Worm (Caenorhabditis elegans) whole organism, young adult: ENCODE data around the gene C48B4.10.

Experiments used
- B0019.2 ChIP-seq: fragments of 200-800 bp; sonication (Bioruptor generic); conservative IDR thresholded peaks from 2 replicates; pipeline ENCODE4 v1.3.6; 2022; ENCODE audit warnings: missing genetic modification reagents, missing genetic modification characterization, missing compliant biosample characterization
- C17E4.6 ChIP-seq: fragments of 200-800 bp; sonication (Bioruptor generic); IDR thresholded peaks from 2 replicates; pipeline ENCODE4 v1.3.6; 2022; ENCODE audit warnings: missing genetic modification reagents, missing genetic modification characterization, missing compliant biosample characterization
- F57C9.4 ChIP-seq: sonication (generic microtip); optimal IDR thresholded peaks from 2 replicates; lab custom pipeline; 2017; ENCODE audit warnings: mild to moderate bottlenecking, missing genetic modification characterization, missing compliant biosample characterization
- K12H6.12 ChIP-seq: fragments of 200-800 bp; sonication (Bioruptor generic); optimal IDR thresholded peaks from 2 replicates; lab custom pipeline; 2018; ENCODE audit warnings: mild to moderate bottlenecking, missing genetic modification characterization, missing compliant biosample characterization
- T07F8.4 ChIP-seq: sonication (generic microtip); optimal IDR thresholded peaks from 2 replicates; lab custom pipeline; 2016; ENCODE audit warnings: mild to moderate bottlenecking, missing genetic modification characterization, moderate library complexity, missing compliant biosample characterization
- T26A5.8 ChIP-seq: sonication (generic microtip); optimal IDR thresholded peaks from 2 replicates; lab custom pipeline; 2016; ENCODE audit warnings: missing genetic modification characterization, missing compliant biosample characterization
- Y53F4B.3 ChIP-seq: fragments of 200-800 bp; sonication (Bioruptor generic); IDR thresholded peaks from 2 replicates; pipeline ENCODE4 v1.3.6; 2022; ENCODE audit warnings: missing genetic modification reagents, missing genetic modification characterization, missing compliant biosample characterization
- Y67H2A.10 ChIP-seq: fragments of 200-800 bp; sonication (Bioruptor generic); conservative IDR thresholded peaks from 2 replicates; pipeline ENCODE4 v1.3.6; 2022; ENCODE audit warnings: missing genetic modification reagents, missing genetic modification characterization, missing compliant biosample characterization
- Y79H2A.3 ChIP-seq: fragments of 200-800 bp; sonication (Bioruptor generic); conservative IDR thresholded peaks from 2 replicates; pipeline ENCODE4 v1.3.6; 2022; ENCODE audit warnings: missing genetic modification reagents, missing genetic modification characterization, missing compliant biosample characterization
- athp-1 ChIP-seq: sonication (generic microtip); optimal IDR thresholded peaks from 2 replicates; lab custom pipeline; 2017; ENCODE audit warnings: mild to moderate bottlenecking, missing genetic modification characterization, missing compliant biosample characterization
- attf-6 ChIP-seq: fragments of 200-800 bp; sonication (Bioruptor generic); IDR thresholded peaks from 2 replicates; pipeline ENCODE4 v1.3.6; 2022; ENCODE audit warnings: missing genetic modification reagents, missing genetic modification characterization, missing compliant biosample characterization
- ccch-3 ChIP-seq: fragments of 200-800 bp; sonication (Bioruptor generic); optimal IDR thresholded peaks from 2 replicates; lab custom pipeline; 2018; ENCODE audit warnings: mild to moderate bottlenecking, missing genetic modification characterization, missing compliant biosample characterization
- cebp-1 ChIP-seq, 2 experiments: fragments of 200-800 bp in 1 of 2; sonication (Bioruptor generic) in 1 of 2; sonication (generic microtip) in 1 of 2; IDR thresholded peaks in 1 of 2; optimal IDR thresholded peaks in 1 of 2; 2 replicates each; pipeline versions ENCODE4 v1.3.6 to Lab custom; 2017 to 2022; ENCODE audit warnings: missing compliant biosample characterization in 2 of 2, missing genetic modification characterization in 2 of 2, mild to moderate bottlenecking in 1 of 2, missing genetic modification reagents in 1 of 2, moderate library complexity in 1 of 2
- cebp-2 ChIP-seq: fragments of 200-800 bp; sonication (Bioruptor generic); IDR thresholded peaks from 2 replicates; pipeline ENCODE4 v1.3.6; 2022; ENCODE audit warnings: missing genetic modification characterization, missing compliant biosample characterization
- ceh-79 ChIP-seq: sonication (generic microtip); optimal IDR thresholded peaks from 2 replicates; lab custom pipeline; 2017; ENCODE audit warnings: mild to moderate bottlenecking, missing genetic modification characterization, missing compliant biosample characterization
- chd-7 ChIP-seq: sonication (generic microtip); optimal IDR thresholded peaks from 2 replicates; lab custom pipeline; 2016; ENCODE audit warnings: mild to moderate bottlenecking, missing genetic modification characterization, moderate library complexity, missing compliant biosample characterization
- dox-1 ChIP-seq: fragments of 200-800 bp; sonication (Bioruptor generic); IDR thresholded peaks from 2 replicates; pipeline ENCODE4 v1.3.6; 2022; ENCODE audit warnings: missing genetic modification reagents, missing genetic modification characterization, missing compliant biosample characterization
- dpff-1 ChIP-seq: sonication (generic microtip); optimal IDR thresholded peaks from 2 replicates; lab custom pipeline; 2017; ENCODE audit warnings: mild to moderate bottlenecking, missing genetic modification characterization, missing compliant biosample characterization
- efl-1 ChIP-seq: fragments of 150-350 bp; optimal IDR thresholded peaks from 2 replicates; lab custom pipeline; 2014; ENCODE audit warnings: missing biosample characterization, missing genetic modification reagents, missing genetic modification characterization
- egl-18 ChIP-seq: fragments of 200-800 bp; sonication (Bioruptor generic); IDR thresholded peaks from 2 replicates; pipeline ENCODE4 v1.3.6; 2022; ENCODE audit warnings: missing genetic modification reagents, missing genetic modification characterization, missing compliant biosample characterization
- egl-44 ChIP-seq: fragments of 200-800 bp; sonication (Bioruptor generic); IDR thresholded peaks from 2 replicates; pipeline ENCODE4 v1.3.6; 2022; ENCODE audit warnings: missing genetic modification reagents, missing genetic modification characterization, missing compliant biosample characterization
- ekl-4 ChIP-seq: fragments of 200-800 bp; sonication (Bioruptor generic); IDR thresholded peaks from 2 replicates; pipeline ENCODE4 v1.3.6; 2022; ENCODE audit warnings: missing genetic modification reagents, missing genetic modification characterization, missing compliant biosample characterization
- hmg-20 ChIP-seq: fragments of 200-800 bp; sonication (Bioruptor generic); IDR thresholded peaks from 2 replicates; pipeline ENCODE4 v1.3.6; 2022; ENCODE audit warnings: missing genetic modification reagents, missing genetic modification characterization, missing compliant biosample characterization
- hsf-1 ChIP-seq: fragments of 200-800 bp; sonication (Bioruptor generic); IDR thresholded peaks from 2 replicates; pipeline ENCODE4 v1.3.6; 2022; ENCODE audit warnings: missing genetic modification reagents, missing genetic modification characterization, missing compliant biosample characterization
- lin-26 ChIP-seq: fragments of 200-800 bp; sonication (Bioruptor generic); IDR thresholded peaks from 2 replicates; pipeline ENCODE4 v1.3.6; 2022; ENCODE audit warnings: missing genetic modification reagents, missing genetic modification characterization, missing compliant biosample characterization
- lsl-1 ChIP-seq: fragments of 200-800 bp; sonication (Bioruptor generic); optimal IDR thresholded peaks from 2 replicates; lab custom pipeline; 2018; ENCODE audit warnings: mild to moderate bottlenecking, missing genetic modification characterization, moderate library complexity, missing compliant biosample characterization
- madf-10 ChIP-seq: sonication (generic microtip); optimal IDR thresholded peaks from 2 replicates; lab custom pipeline; 2016; ENCODE audit warnings: mild to moderate bottlenecking, missing genetic modification characterization, missing compliant biosample characterization
- mes-4 ChIP-seq: sonication (generic microtip); optimal IDR thresholded peaks from 2 replicates; lab custom pipeline; 2016; ENCODE audit warnings: missing genotype, missing genetic modification characterization, missing compliant biosample characterization
- nfyb-1 ChIP-seq: fragments of 200-800 bp; sonication (Bioruptor generic); IDR thresholded peaks from 2 replicates; pipeline ENCODE4 v1.3.6; 2022; ENCODE audit warnings: missing genetic modification reagents, missing genetic modification characterization, missing compliant biosample characterization
- nhr-90 ChIP-seq: sonication (generic microtip); optimal IDR thresholded peaks from 2 replicates; lab custom pipeline; 2016; ENCODE audit warnings: missing genotype, mild to moderate bottlenecking, missing genetic modification characterization, missing compliant biosample characterization
- pha-4 ChIP-seq: fragments of 150-350 bp; sonication (generic microtip); optimal IDR thresholded peaks from 2 replicates; lab custom pipeline; 2014; ENCODE audit warnings: missing biosample characterization, missing genetic modification reagents, missing genetic modification characterization
- rec-8 ChIP-seq, 2 experiments: sonication (generic microtip); optimal IDR thresholded peaks; 2 replicates each; lab custom pipeline; 2016; ENCODE audit warnings: mild to moderate bottlenecking in 2 of 2, missing genetic modification characterization in 2 of 2, missing genetic modification reagents in 2 of 2, missing genotype in 2 of 2, missing biosample characterization in 1 of 2, missing compliant biosample characterization in 1 of 2, moderate library complexity in 1 of 2
- rpc-1 ChIP-seq, 2 experiments: fragments of 150-350 bp in 1 of 2; sonication (generic microtip) in 1 of 2; optimal IDR thresholded peaks; 2 replicates each; lab custom pipeline; 2014 to 2018; ENCODE audit warnings: missing biosample characterization in 1 of 2, missing genetic modification characterization in 1 of 2, missing genetic modification reagents in 1 of 2, missing genotype in 1 of 2
- sdz-38 ChIP-seq: sonication (generic microtip); optimal IDR thresholded peaks from 2 replicates; lab custom pipeline; 2016; ENCODE audit warnings: missing genotype, missing genetic modification characterization, missing compliant biosample characterization
- snpc-1.3 ChIP-seq: sonication (generic microtip); optimal IDR thresholded peaks from 2 replicates; lab custom pipeline; 2017; ENCODE audit warnings: missing genetic modification characterization, mild to moderate bottlenecking, missing compliant biosample characterization, antibody characterized with exemption, moderate library complexity, missing genotype, missing genetic modification reagents; ENCODE audit not compliant: insufficient read depth
- snpc-3.4 ChIP-seq: sonication (generic microtip); optimal IDR thresholded peaks from 2 replicates; lab custom pipeline; 2017; ENCODE audit warnings: missing genetic modification characterization, mild to moderate bottlenecking, missing compliant biosample characterization, antibody characterized with exemption, moderate library complexity, missing genotype, missing genetic modification reagents
- tbp1 ChIP-seq: fragments of 200-800 bp; sonication (Bioruptor generic); optimal IDR thresholded peaks from 2 replicates; lab custom pipeline; 2018; ENCODE audit warnings: mild to moderate bottlenecking, missing genetic modification characterization, missing compliant biosample characterization
- tlf-1 ChIP-seq: fragments of 200-800 bp; sonication (Bioruptor generic); optimal IDR thresholded peaks from 2 replicates; lab custom pipeline; 2018; ENCODE audit warnings: mild to moderate bottlenecking, missing genetic modification characterization, missing compliant biosample characterization
- unc-130 ChIP-seq: sonication (generic microtip); optimal IDR thresholded peaks from 2 replicates; lab custom pipeline; 2016; ENCODE audit warnings: missing genetic modification reagents, missing genetic modification characterization, missing compliant biosample characterization
- zim-3 ChIP-seq: sonication (generic microtip); optimal IDR thresholded peaks from 2 replicates; lab custom pipeline; 2017; ENCODE audit warnings: mild to moderate bottlenecking, missing genetic modification characterization, moderate library complexity, missing compliant biosample characterization
- ztf-26 ChIP-seq: sonication (generic microtip); optimal IDR thresholded peaks from 2 replicates; lab custom pipeline; 2017; ENCODE audit warnings: missing genetic modification characterization, missing compliant biosample characterization

C48B4.10 gene

DNA sequence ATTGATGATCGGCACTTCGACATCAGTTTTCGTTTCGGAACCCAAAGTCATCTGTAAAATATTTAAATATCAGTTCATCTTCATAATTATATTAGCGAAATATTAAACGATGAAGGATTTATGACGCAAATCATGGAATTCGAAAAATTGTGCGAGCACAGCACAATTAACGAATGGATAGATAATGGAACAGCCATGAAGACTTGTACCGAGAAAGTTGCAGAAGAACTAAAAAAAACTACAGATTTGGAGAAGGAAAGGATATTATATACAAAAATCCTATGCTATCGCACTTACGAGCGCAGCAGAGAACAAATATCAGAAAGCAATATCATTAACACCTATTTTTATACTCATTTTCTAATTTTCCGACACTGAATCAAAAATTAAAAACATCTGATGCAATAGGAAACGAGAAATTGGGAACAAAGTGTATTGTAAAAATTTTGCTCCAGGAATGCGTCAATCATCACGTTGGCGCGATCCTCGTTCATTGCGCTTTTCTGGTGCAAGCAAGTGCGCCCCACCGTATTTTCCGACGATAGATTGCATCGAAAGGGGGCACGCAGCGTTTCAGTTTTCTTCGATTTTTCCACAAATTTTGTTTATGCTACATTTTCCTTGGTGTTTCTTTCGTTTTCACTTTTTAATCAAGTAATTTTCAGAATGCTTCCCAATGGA lies 42.8 kb downstream of the C48B4.10 start, which contains the start of the genes clu-1 and prp-40 (continued):
- TF ChIP-seq hsf-1 (peak; percentile 35; the same call in 1 of the 2 replicates), dpff-1 (no peak), zim-3 (tag; lab: Kevin White, UChicago) (no peak), mes-4 (no peak), cebp-1 (GFP tag; IDR thresholded peaks at IDR 0.05; lab: Robert Waterston, UW) (no peak), cebp-1 (tag; optimal IDR thresholded peaks at IDR 0.05; lab: Kevin White, UChicago) (peak; percentile 78), cebp-2 (GFP tag; lab: Robert Waterston, UW) (no peak), pha-4 (tag; lab: Kevin White, UChicago) (no peak), ztf-26 (tag; lab: Kevin White, UChicago) (peak; percentile 40), tbp1 (peak; percentile 58), rpc-1 (optimal IDR thresholded peaks at IDR 0.05; lab: Kevin White, UChicago) (no peak), rpc-1 (tag; optimal IDR thresholded peaks at IDR 0.05; lab: Kevin White, UChicago) (no peak), T26A5.8 (tag; lab: Kevin White, UChicago) (no peak), snpc-3.4 (tag; lab: Kevin White, UChicago) (no peak), hmg-20 (GFP tag; lab: Robert Waterston, UW) (peak; percentile 64; the same call in 1 of the 2 replicates), T07F8.4 (tag; lab: Kevin White, UChicago) (no peak), B0019.2 (GFP tag; lab: Robert Waterston, UW) (0 out of 2 replicates have a peak, but pooled peaks have one; percentile 33), dox-1 (GFP tag; lab: Robert Waterston, UW) (peak; percentile 94), ceh-79 (tag; lab: Kevin White, UChicago) (no peak), egl-18 (no peak), lin-26 (GFP tag; lab: Robert Waterston, UW) (no peak), C17E4.6 (GFP tag; lab: Robert Waterston, UW) (0 out of 2 replicates have a peak, but pooled peaks have one; percentile 26), Y79H2A.3 (GFP tag; lab: Robert Waterston, UW) (no peak), madf-10 (peak; percentile 23), tlf-1 (GFP tag; lab: Kevin White, UChicago) (peak; percentile 69), attf-6 (no peak), lsl-1 (GFP tag; lab: Kevin White, UChicago) (peak; percentile 72), ccch-3 (GFP tag; lab: Kevin White, UChicago) (no peak), efl-1 (peak; percentile 54), chd-7 (tag; lab: Kevin White, UChicago) (no peak), egl-44 (GFP tag; lab: Robert Waterston, UW) (no peak), rec-8 (tag; optimal IDR thresholded peaks at IDR 0.05; lab: Kevin White, UChicago) (no peak), sdz-38 (tag; lab: Kevin White, UChicago) (no peak), Y67H2A.10 (GFP tag; lab: Robert Waterston, UW) (no peak), Y53F4B.3 (GFP tag; lab: Robert Waterston, UW) (no peak), athp-1 (tag; lab: Kevin White, UChicago) (peak; percentile 5), K12H6.12 (peak; percentile 70), snpc-1.3 (tag; lab: Kevin White, UChicago) (peak; percentile 76), unc-130 (GFP tag; lab: Kevin White, UChicago) (peak; percentile 39), nhr-90 (tag; lab: Kevin White, UChicago) (no peak), nfyb-1 (peak; percentile 88), ekl-4 (GFP tag; lab: Robert Waterston, UW) (peak; percentile 85), F57C9.4 (tag; lab: Kevin White, UChicago) (no peak)
